Fruit fly (Drosophila melanogaster): Measurements from ENCODE around the gene bond.

DNA sequence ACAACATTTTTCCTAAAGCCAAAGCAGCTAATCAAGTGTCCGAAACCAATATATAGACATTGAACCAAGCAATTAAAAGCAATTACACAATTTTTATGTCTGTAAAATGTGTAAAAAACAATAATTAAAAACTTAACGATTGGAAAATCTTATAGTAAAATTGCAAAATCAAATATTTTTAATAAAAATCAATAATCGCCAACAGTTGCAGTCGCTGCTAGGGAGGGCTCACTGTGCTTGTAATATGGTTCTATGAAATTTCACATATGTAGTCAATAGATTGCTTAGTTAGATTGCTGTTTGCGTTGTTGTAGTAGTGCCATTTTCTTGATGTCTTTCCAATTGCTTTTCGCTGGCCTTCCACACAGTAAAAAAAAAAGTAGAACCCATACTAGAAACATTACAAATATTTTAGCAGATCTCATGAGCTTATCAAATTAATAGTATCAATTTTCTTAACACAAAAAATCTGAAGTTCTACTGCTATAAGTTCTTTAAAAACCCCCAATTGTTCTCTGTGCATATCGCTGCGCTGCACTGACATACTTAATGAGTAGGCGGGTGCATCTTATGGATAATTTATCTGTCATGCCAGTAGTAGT is 25.7 kb downstream of the bond start:
- TF ChIP-seq fru (GFP tag; optimal IDR thresholded peaks at IDR 0.05) (no peak), br (GFP tag; optimal IDR thresholded peaks at IDR 0.05) (no peak), usp (GFP tag; optimal IDR thresholded peaks at IDR 0.05) (no peak), Hr78 (GFP tag; optimal IDR thresholded peaks at IDR 0.05) (no peak), dsf (GFP tag; optimal IDR thresholded peaks at IDR 0.05; ENCODE audit: borderline replicate concordance) (no peak), h (GFP tag; optimal IDR thresholded peaks at IDR 0.05) (no peak), psq (GFP tag; optimal IDR thresholded peaks at IDR 0.05) (no peak), GATAd (GFP tag; optimal IDR thresholded peaks at IDR 0.05) (no peak), sv (GFP tag; optimal IDR thresholded peaks at IDR 0.05) (no peak)
